Fruit fly (Drosophila melanogaster): Measurements from ENCODE around the gene CG14851.
A peak's percentile ranks its signal among the peaks of the same experiment; 100 is the strongest.

Gene CG14851

DNA sequence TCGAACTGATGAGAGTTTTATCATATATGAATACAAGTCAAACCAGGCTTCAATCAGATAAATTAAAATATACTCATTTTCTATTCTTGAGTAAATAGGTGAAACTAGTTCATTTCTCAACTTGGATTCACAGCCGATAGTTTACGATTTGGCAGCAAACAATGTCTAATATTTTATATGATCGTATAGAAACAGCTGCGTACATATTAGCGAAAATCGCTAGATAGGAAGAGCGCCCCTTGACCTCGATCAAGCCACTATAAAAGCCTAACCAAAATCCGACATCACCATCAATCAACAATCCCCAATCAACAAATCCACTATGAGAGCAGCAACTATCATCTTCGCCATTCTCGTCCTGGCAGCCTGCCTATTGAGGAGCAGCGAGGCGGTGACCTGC lies at the start of gene CG14851:
Gene CG14851 (plus strand): TSS at position 301 of the 400 bp plus-strand sequence.
- no peak for TF ChIP-seq Vsx2 (GFP tag; optimal IDR thresholded peaks at IDR 0.05; ENCODE audit: partially characterized antibody)
- no peak for TF ChIP-seq h (GFP tag; optimal IDR thresholded peaks at IDR 0.05)
- TF ChIP-seq sage (GFP tag; optimal IDR thresholded peaks at IDR 0.05), result no peak
- no peak for TF ChIP-seq psq (GFP tag; optimal IDR thresholded peaks at IDR 0.05)
- TF ChIP-seq brk (GFP tag; optimal IDR thresholded peaks at IDR 0.05), result no peak
- no peak for TF ChIP-seq jim (GFP tag; optimal IDR thresholded peaks at IDR 0.05)
- TF ChIP-seq br (GFP tag; optimal IDR thresholded peaks at IDR 0.05), result no peak

DNA sequence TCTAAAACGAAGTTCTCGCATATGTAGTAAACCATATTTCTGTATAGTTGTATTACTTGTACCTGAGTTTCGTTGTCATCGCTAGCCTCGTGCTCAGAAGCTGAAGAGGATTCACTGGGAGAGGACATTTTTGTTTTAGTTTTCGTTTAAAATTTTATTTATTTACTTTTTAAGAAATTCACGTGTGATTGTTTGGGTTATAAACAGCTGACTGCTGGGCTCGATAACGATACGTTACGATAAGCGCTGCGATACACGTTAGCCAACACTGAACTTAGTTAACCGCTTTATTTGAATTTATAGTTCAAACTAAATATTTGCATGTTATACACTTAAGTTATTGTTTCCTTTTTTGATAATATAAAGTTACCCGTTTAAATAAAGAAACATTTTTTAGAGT lies 48.7 kb upstream of the CG14851 start, which contains the start of gene CG8461:
Gene CG8461 (minus strand): TSS at position 218 of the 400 bp plus-strand sequence.
- TF ChIP-seq sv (GFP tag; optimal IDR thresholded peaks at IDR 0.05) (no peak), Sp1 (GFP tag; optimal IDR thresholded peaks at IDR 0.05) (no peak), Hr78 (GFP tag; optimal IDR thresholded peaks at IDR 0.05) (no peak), rgr (GFP tag; optimal IDR thresholded peaks at IDR 0.05) (no peak), sage (GFP tag; optimal IDR thresholded peaks at IDR 0.05) (no peak), Mio (GFP tag; optimal IDR thresholded peaks at IDR 0.05) (no peak), Hnf4 (GFP tag; optimal IDR thresholded peaks at IDR 0.05) (peak; percentile 26), N (GFP tag; optimal IDR thresholded peaks at IDR 0.05) (no peak), Dif (GFP tag; optimal IDR thresholded peaks at IDR 0.05; ENCODE audit: partially characterized antibody) (no peak), lola (GFP tag; optimal IDR thresholded peaks at IDR 0.05) (no peak), foxo (GFP tag; optimal IDR thresholded peaks at IDR 0.05) (peak in 1 of 2 experiments; percentile 19), br (GFP tag; optimal IDR thresholded peaks at IDR 0.05) (no peak)

DNA sequence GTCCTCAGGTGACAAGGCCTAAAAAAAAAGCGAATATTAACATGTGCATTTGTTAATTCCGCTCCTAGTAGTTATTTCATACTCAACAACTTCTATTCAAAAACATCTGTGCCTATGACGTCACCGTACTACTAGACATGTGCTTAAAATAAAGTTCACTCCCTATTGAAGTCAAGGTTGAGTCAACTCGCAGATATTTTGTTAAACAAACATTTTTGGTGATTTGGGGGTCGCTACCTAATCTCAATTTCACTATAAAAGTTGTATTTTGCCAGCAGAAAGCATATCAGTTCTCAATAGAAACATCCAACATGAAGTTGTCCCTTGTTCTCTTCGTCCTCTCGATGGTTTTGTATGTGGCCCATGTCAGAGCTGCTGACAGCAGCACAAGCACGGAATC lies 45.4 kb upstream of the CG14851 start, which contains the start of gene CG34273:
Gene CG34273 (plus strand): TSS at position 301 of the 400 bp plus-strand sequence.
- TF ChIP-seq CrebA (GFP tag; optimal IDR thresholded peaks at IDR 0.05; ENCODE audit: borderline replicate concordance) (no peak), Hr83 (GFP tag; optimal IDR thresholded peaks at IDR 0.05; ENCODE audit: poor library complexity, severe bottlenecking) (no peak), fru (GFP tag; optimal IDR thresholded peaks at IDR 0.05) (no peak), pan (optimal IDR thresholded peaks at IDR 0.05) (no peak), sage (GFP tag; optimal IDR thresholded peaks at IDR 0.05) (no peak), psq (GFP tag; optimal IDR thresholded peaks at IDR 0.05) (no peak), GATAd (GFP tag; optimal IDR thresholded peaks at IDR 0.05) (no peak), Mio (GFP tag; optimal IDR thresholded peaks at IDR 0.05) (no peak), h (GFP tag; optimal IDR thresholded peaks at IDR 0.05) (no peak)

DNA sequence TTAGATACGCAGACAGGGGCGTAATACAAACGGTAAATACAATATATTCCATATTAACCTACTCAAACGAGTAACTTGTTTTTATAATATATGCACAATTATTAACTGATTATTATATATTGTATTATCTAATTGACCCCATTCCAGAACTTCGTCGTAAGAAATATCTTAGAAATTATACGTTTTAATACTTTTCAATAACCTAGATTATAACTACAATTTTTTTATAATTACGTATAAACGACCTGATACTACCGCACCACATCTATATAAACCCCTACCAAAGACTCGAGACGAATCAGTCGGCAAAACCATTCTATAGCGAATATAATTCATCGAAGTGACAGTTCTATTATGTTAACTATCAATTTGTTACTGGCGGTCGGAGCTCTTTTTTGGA lies 41.4 kb upstream of the CG14851 start, which contains the start of gene Cyp313a1:
Gene Cyp313a1 (plus strand): TSS at position 301 of the 400 bp plus-strand sequence.
- TF ChIP-seq N (GFP tag; optimal IDR thresholded peaks at IDR 0.05) (no peak), rgr (GFP tag; optimal IDR thresholded peaks at IDR 0.05) (no peak), Sp1 (GFP tag; optimal IDR thresholded peaks at IDR 0.05) (no peak), Hr78 (GFP tag; optimal IDR thresholded peaks at IDR 0.05) (no peak), Rel (GFP tag; optimal IDR thresholded peaks at IDR 0.05) (no peak), Rel (tag; optimal IDR thresholded peaks at IDR 0.05) (no peak), fru (GFP tag; optimal IDR thresholded peaks at IDR 0.05) (no peak), Vsx2 (GFP tag; optimal IDR thresholded peaks at IDR 0.05; ENCODE audit: partially characterized antibody) (no peak)

DNA sequence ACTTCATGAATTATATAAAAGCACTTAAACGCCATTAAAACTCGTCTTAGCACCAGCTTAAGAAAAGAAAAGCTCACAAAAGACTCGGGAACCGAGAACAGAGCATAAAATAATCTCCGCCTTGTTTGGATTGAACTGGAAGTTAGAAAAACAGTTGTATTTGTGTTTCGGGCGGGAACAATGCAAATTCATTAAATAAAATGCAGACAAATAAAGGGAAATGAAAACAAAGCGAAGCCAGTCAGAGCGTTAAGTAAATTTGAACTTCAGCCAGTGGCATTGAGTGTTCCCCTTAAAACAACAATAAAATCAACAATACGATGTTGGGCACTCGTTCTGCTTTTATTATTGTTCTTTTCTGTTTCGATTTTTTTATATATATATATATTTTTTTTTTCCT lies 35.5 kb upstream of the CG14851 start:
- TF ChIP-seq CrebA (GFP tag; optimal IDR thresholded peaks at IDR 0.05; ENCODE audit: borderline replicate concordance) (no peak), Vsx2 (GFP tag; optimal IDR thresholded peaks at IDR 0.05; ENCODE audit: partially characterized antibody) (no peak), rgr (GFP tag; optimal IDR thresholded peaks at IDR 0.05) (no peak), h (GFP tag; optimal IDR thresholded peaks at IDR 0.05) (no peak), Dfd (GFP tag; optimal IDR thresholded peaks at IDR 0.05) (no peak), pan (optimal IDR thresholded peaks at IDR 0.05) (no peak)

DNA sequence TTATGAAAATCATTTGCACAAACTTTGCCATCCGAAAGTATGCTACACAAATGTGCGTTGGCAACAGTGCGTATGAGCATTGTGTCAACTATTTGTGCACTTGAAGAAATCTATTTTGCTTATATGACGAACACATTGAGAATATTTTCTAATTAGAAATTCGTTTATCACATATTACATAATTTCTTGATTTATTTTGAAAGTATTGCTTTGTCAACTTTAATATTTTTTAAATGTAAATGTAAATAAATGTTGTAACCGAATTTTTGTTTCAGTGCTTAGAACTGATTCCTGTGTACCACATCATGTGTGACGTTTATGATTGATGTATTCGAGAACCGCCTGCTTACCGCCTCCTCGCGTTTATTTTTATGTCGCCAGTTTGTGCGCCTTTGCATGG lies 20.1 kb upstream of the CG14851 start:
- no peak for TF ChIP-seq br (GFP tag; optimal IDR thresholded peaks at IDR 0.05)
- TF ChIP-seq usp (GFP tag; optimal IDR thresholded peaks at IDR 0.05), result no peak
- no peak for TF ChIP-seq sage (GFP tag; optimal IDR thresholded peaks at IDR 0.05)
- no peak for TF ChIP-seq Jra (GFP tag; optimal IDR thresholded peaks at IDR 0.05)
- no peak for TF ChIP-seq Mio (GFP tag; optimal IDR thresholded peaks at IDR 0.05)
- no peak for TF ChIP-seq GATAd (GFP tag; optimal IDR thresholded peaks at IDR 0.05)
- TF ChIP-seq sv (GFP tag; optimal IDR thresholded peaks at IDR 0.05), result no peak

DNA sequence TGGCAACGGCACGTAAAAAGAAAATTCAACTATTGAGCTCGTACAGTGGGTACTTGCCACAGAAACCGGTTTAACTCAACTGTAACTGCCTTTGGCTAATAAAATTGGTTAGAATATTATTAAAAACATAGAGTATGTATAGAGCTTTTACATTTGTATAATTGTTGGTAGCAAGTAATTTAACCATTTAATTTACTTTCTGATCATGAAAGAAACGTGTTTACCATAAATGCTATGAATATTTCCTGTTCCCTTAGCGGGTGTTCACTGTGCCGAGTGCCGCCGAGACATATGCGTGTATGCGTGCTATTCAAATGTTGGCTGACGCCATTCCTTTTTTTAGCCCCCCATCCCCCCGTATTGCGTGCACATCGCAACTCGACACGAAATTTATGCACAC lies 13.4 kb upstream of the CG14851 start:
- TF ChIP-seq Abd-B (GFP tag; optimal IDR thresholded peaks at IDR 0.05) (no peak), woc (GFP tag; optimal IDR thresholded peaks at IDR 0.05) (no peak), usp (GFP tag; optimal IDR thresholded peaks at IDR 0.05) (no peak), pan (optimal IDR thresholded peaks at IDR 0.05) (no peak), foxo (GFP tag; optimal IDR thresholded peaks at IDR 0.05) (no peak), Rel (GFP tag; optimal IDR thresholded peaks at IDR 0.05) (no peak), Rel (tag; optimal IDR thresholded peaks at IDR 0.05) (no peak), tai (GFP tag; optimal IDR thresholded peaks at IDR 0.05) (no peak), jim (GFP tag; optimal IDR thresholded peaks at IDR 0.05) (no peak), HLH106 (tag; optimal IDR thresholded peaks at IDR 0.05) (no peak), rgr (GFP tag; optimal IDR thresholded peaks at IDR 0.05) (no peak)

Measured in whole organism, wandering third instar larva.